Worm (Caenorhabditis elegans): ENCODE results near the gene K07F5.14.
"Not testable (repeated sequence)": the region's sequence is repeated elsewhere in the genome, so short reads cannot be mapped to it uniquely, and the experiment has no call there.

K07F5.14 gene

DNA sequence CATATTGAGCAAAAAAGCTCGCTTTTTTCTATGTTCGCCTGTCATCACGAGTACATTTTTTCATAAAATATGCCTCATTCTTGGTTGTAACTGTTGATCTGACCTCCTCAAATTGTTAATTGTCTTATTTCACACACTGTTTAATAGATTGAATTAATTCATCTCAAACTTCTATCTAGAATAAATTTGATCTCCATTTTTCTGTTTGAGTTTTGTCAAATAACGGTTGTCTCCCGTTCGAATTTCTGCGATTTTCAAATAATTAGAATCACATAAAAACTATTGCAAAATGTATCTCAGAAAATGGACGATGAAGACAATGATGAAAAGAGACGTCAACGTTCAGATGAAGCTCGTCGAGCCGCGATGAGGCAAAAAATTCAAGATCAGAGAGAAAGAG lies at the start of gene K07F5.14:
TSS of gene K07F5.14 (plus strand) at position 301 of the 400 bp plus-strand sequence.
- no peak for TF ChIP-seq unc-62 (GFP tag; optimal IDR thresholded peaks at IDR 0.05)

DNA sequence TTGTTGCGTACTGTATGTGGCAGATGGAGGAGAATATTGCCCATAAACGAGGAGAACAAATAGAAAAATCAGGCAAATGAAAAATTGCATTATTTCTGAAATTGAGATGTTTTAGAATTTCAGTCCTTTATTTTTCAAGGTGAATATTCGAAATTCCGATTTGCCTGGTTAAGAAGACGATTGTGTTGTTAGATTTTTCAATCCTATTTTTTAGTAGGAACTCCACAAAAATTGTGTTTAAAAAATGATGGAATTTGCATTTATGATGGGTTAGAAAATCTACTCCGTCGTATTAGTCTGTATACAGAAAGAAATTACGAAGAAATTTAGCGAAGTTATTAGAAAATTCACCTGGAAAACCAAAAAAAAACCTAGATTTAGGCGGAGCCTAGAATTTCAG lies 46.6 kb upstream of the K07F5.14 start, which contains the start of gene egl-20:
TSS of gene egl-20 (minus strand) at position 101 of the 400 bp plus-strand sequence.
- no peak for TF ChIP-seq unc-62 (GFP tag; optimal IDR thresholded peaks at IDR 0.05)

DNA sequence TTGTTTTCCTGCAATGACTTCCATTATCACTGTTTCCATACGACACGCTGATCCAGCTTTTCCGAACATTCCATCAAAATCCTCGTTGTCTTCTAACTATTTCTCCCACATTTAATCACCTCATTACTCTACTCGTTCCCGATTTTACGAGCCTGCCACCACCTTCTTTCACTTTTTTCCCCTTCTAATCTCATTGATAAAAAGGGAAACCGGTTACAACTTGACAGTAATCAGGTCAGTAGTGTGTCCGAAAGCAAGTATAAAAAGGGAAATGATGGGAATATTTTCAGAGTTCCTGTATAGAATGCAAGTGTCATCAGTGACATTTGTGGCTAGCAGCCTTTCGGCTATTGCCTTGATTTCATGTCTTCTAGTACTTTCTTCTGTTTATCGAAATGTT lies 40.4 kb upstream of the K07F5.14 start, which contains the start of gene col-123:
TSS of gene col-123 (plus strand) at position 301 of the 400 bp plus-strand sequence.
- no peak for TF ChIP-seq unc-62 (GFP tag; optimal IDR thresholded peaks at IDR 0.05)

DNA sequence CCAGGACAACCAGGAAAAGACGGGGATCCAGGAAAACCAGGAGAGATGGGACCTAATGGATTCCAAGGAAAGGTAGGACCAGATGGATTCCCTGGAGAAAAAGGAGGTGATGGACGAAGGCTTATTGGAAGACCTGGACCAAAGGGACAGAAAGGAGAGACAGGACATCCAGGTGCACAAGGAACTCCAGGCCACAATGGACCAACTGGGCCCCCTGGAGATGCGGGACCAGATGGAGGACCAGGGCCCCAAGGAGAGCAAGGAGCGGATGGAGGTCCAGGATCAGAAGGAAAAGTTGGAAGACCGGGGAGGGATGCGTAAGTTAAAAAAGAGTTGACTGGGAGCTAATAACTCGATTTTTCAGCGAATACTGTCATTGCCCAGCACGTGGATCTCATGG lies 39.4 kb upstream of the K07F5.14 start:
- no peak for TF ChIP-seq unc-62 (GFP tag; optimal IDR thresholded peaks at IDR 0.05)

DNA sequence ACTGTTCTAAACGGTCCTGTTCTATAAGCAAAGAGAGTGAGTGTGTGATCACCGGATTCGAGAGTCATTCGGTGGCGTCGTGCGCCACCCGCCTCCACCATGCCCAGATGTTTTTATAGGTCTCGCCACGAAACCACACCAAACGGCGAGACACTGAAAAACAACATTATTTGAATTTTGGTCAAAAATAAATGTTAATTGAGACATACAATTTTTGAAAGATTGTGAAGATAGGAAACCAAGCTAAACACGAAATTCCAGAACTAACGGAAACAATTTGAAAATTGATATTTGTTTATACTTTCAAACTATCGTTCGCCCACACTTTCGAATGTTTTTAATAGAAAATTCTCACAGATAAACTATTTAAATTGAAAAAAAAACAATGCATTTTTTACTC lies 37.5 kb upstream of the K07F5.14 start, which contains the start of gene catp-6:
TSS of gene catp-6 (minus strand) at position 101 of the 400 bp plus-strand sequence.
- no peak for TF ChIP-seq unc-62 (GFP tag; optimal IDR thresholded peaks at IDR 0.05)

DNA sequence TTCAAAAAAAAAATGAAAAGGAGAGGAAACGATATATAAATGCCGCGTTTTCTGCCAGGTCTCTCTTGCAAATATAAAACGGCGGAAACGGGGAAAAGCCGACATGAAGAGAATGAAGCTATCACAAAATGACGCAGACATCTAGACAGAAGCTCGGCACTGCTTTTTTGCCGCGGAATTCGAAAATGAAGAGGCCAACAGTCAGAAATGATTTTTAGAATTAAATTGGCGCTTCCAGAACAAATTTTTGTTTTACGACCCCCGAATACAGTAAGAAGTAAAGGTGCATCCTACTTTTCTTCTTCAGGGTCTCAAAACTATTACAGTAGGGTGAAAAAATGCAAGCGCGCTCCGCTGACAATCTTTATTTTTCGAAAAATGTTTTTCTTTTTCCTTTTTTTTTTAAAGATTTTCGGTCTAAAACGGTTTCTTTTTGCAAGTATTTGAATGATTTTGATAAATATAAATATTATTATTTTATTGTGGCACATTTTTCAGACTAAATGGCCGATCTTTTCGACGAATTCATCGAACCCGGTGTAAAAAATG lies 36.8 kb upstream of the K07F5.14 start, which contains the start of gene mtr-4:
TSS of gene mtr-4 (plus strand) at position 499 of the 549 bp plus-strand sequence.
- TF ChIP-seq unc-62 (GFP tag; optimal IDR thresholded peaks at IDR 0.05), result no peak

DNA sequence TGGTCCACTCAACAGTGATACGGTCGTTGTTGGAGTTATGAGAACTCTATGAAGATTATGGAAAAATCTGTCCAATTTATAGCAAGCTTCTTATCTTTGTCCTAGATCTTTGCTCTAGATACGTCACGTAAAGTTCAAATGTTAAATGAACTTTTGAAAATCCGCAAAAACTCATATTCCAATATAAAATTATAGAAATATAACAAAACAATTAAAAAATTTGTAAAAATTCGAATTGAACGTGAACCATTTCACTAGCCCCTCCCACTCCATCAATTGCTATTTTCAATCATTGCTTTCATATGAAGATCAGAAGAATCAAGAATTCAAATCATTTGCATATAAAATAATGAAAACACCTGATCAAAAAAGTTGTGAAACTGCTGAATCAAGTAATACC lies 29.4 kb upstream of the K07F5.14 start, which contains the start of gene kin-21:
TSS of gene kin-21 (plus strand) at position 301 of the 400 bp plus-strand sequence.
- TF ChIP-seq unc-62 (GFP tag; optimal IDR thresholded peaks at IDR 0.05), result no peak

DNA sequence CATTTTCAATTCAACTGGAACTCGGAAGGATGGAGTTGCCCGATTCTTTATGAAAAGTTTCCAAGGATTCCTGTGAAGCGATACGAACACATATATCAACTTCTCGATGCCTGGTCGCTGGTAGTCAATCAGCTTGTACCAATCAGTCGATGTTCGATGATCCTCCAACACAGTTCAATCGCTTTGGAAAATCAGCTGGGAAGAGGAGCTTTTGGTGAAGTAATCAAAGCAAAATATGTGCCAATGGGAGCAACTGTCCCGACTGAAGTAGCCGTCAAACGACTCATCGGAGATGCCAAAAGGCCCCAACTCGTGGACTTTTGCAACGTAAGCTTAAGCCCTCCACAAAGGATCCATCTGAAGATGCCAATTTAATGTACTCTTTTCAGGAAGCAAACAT lies 28.7 kb upstream of the K07F5.14 start:
- TF ChIP-seq unc-62 (GFP tag; optimal IDR thresholded peaks at IDR 0.05), result no peak

DNA sequence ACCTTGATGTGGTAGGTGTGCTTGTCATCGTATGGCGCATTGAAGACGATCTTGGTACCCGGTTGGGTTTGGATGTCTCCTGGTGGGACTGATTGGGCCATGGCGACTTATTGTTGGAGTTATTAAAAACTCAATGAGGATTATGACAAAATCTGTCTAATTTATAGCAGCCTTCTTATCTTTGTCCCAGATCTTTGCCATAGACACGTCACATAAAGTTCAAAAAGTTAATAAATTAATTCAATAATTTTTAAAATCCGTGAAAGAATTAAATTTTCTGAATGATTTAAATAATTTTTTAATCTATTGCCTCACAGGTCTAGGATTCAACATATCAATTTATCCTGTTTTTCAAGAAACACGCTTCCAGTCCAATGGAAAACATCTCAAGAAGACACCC lies 25.7 kb upstream of the K07F5.14 start, which contains the start of gene msp-81:
TSS of gene msp-81 (minus strand) at position 101 of the 400 bp plus-strand sequence.
- no peak for TF ChIP-seq unc-62 (GFP tag; optimal IDR thresholded peaks at IDR 0.05)

DNA sequence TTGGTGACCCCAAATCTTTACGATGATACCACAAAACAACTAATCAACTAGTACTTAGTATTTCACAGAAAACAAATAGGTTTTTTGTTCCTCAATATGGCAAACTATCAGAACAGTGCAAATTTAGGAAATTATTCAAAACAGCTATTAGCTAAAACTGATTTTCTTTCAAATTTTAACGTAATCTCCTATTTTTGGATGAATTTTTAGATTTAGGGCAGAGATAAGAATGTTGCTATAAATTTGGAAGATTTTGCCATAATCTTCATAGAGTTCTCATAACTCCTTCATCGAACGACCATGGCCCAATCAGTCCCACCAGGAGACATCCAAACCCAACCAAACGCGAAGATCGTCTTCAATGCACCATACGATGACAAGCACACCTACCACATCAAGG lies 24.7 kb upstream of the K07F5.14 start, which contains the start of gene msp-10:
TSS of gene msp-10 (plus strand) at position 301 of the 400 bp plus-strand sequence.
- TF ChIP-seq unc-62 (GFP tag; optimal IDR thresholded peaks at IDR 0.05), result not testable (repeated sequence)

DNA sequence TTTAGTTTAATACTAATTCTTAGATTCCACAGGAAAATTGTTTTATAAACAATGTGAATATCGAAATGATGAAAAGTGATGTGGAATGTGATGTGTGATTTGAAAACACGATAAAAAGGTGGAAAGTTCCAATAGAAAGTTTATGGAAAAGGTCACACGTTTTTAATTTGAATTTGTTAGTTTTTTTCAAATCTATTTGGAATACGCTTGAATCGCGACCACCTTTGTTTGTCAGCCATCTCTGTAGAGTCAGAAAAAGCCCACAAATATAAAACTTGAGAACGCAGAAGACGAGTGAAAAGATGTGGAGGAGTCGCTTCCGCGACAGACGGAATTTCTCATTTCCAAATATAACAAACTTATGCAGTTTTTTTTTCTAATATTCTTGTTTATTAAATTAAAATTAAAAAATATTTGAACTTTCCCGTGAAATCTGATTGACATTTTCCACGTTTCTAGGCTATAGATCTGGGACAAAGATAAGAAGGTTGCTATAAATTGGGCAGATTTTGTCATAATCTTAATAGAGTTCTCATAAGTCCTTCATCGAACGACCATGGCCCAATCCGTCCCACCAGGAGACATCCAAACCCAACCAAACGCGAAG lies 20.9 kb upstream of the K07F5.14 start, which contains the start of the genes kin-24 and msp-56:
TSS of gene kin-24 (minus strand) at position 101 of the 607 bp plus-strand sequence.
TSS of gene msp-56 (plus strand) at position 557 of the 607 bp plus-strand sequence.
- no peak for TF ChIP-seq unc-62 (GFP tag; optimal IDR thresholded peaks at IDR 0.05)

DNA sequence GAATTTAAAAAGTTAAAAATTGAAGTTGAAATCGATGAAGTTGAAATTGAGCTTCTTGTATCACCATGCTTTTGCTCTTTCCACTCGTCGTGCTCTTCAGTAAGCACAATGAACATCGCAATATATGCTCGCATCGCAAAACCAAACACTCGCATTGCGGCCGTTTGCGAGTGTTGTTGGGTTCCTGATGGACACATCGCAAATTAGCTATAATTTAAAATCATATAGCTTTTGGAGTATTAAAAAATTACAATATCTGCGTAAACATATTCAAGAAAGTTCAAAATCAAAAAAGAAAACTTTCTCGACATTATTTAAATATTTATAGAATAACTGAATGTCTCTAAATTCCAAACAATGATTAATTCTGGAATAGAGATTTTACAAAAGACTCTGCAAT lies 19.9 kb upstream of the K07F5.14 start, which contains the start of gene K07F5.17:
TSS of gene K07F5.17 (plus strand) at position 301 of the 400 bp plus-strand sequence.
- no peak for TF ChIP-seq unc-62 (GFP tag; optimal IDR thresholded peaks at IDR 0.05)

DNA sequence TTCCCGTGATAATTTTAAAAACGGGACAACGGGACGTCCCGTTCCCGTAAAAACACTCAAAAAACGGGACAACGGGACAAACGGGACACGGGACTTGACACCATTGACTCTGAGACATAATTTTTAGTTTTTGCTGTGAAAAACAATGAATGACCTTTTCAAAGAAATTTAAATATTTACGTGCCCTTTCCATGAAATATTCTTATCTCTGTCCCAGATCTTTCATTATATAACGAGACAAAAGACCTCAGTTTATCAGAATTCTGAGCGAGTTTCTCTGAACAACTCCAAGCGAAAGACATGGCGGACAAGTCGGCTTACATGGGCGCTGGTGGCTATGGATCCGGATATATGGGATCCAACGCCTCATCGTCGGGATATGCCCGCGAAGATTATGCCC lies 18.3 kb upstream of the K07F5.14 start, which contains the start of gene nspd-2:
TSS of gene nspd-2 (plus strand) at position 301 of the 400 bp plus-strand sequence.
- no peak for TF ChIP-seq unc-62 (GFP tag; optimal IDR thresholded peaks at IDR 0.05)

DNA sequence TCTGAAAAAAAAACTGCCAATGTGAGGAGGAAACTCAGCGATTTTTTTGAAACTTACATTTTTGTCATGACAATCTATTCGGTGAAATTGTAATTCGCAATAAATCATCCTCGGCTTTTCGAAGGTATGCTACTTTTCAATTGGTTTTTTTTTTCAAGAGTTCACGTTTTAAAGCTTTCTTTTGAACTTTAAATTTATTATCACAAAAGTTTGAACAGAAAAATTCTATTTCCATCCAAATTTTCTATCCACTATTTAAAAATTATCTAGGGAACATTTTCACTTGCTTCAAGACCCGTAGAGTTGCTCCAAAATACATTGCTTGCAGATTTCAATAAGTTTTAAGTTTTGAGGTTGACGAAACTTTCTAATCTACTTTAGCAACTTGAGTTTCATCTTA lies 15.4 kb upstream of the K07F5.14 start, which contains the start of gene K07F5.6:
TSS of gene K07F5.6 (minus strand) at position 101 of the 400 bp plus-strand sequence.
- no peak for TF ChIP-seq unc-62 (GFP tag; optimal IDR thresholded peaks at IDR 0.05)

DNA sequence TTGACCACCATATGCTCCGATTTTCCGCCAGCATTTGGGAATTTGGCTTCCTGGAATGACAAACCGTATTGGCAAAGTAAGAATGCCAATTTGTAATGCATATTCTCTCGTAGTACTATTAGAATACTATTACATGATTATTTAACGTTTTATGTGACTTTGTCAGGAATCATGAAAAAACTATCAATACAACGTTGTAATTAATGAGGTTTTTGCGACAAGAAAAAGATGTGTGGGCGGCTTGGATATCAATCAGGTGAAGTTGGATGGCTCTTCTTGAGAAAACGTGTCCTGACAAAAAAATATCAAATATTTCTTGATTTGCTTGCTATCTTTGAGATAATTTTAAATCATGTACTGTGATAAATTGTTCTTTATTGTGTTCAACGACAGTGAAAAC lies 13.9 kb upstream of the K07F5.14 start, which contains the start of gene K07F5.7:
TSS of gene K07F5.7 (minus strand) at position 101 of the 400 bp plus-strand sequence.
- no peak for TF ChIP-seq unc-62 (GFP tag; optimal IDR thresholded peaks at IDR 0.05)

DNA sequence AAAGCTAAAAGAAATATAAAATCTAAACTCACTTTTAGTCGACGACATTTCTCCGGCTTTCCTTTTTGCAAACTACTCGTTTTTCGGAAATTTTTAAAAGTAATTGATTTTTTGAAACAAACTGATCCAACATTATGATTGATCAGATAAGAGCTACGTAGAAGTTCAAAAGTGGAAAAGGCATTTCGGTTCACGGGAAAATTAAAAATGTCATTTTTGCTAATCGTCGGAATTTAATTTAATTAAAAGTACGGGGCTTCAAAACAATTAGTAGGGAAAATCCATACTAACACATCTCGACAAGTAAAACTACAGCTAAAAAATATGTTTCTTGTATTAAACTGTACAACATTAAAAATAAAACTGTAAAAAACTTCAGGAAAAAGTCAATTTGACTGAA lies 12.4 kb upstream of the K07F5.14 start, which contains the start of gene K07F5.8:
TSS of gene K07F5.8 (minus strand) at position 101 of the 400 bp plus-strand sequence.
- TF ChIP-seq unc-62 (GFP tag; optimal IDR thresholded peaks at IDR 0.05), result no peak

Data from whole organism, dauer.